Worm (Caenorhabditis elegans) whole organism, young adult: ENCODE results near the gene Y82E9BR.3.
"Not testable (repeated sequence)": the region's sequence is repeated elsewhere in the genome, so short reads cannot be mapped to it uniquely, and the experiment has no call there.

Experiments
- C17E4.6 ChIP-seq: fragments of 200-800 bp; sonication (Bioruptor generic); IDR thresholded peaks from 2 replicates; pipeline ENCODE4 v1.3.6; 2022; ENCODE audit warnings: missing genetic modification reagents, missing genetic modification characterization, missing compliant biosample characterization
- F33H1.4 ChIP-seq: fragments of 200-800 bp; sonication (Bioruptor generic); IDR thresholded peaks from 2 replicates; pipeline ENCODE4 v1.3.6; 2022; ENCODE audit warnings: missing genetic modification reagents, missing genetic modification characterization, missing compliant biosample characterization
- F39B2.1 ChIP-seq: fragments of 200-800 bp; sonication (Bioruptor generic); IDR thresholded peaks from 2 replicates; pipeline ENCODE4 v1.3.6; 2022; ENCODE audit warnings: missing genetic modification reagents, missing genetic modification characterization, missing compliant biosample characterization
- T26A5.8 ChIP-seq: sonication (generic microtip); optimal IDR thresholded peaks from 2 replicates; lab custom pipeline; 2016; ENCODE audit warnings: missing genetic modification characterization, missing compliant biosample characterization
- Y67H2A.10 ChIP-seq: fragments of 200-800 bp; sonication (Bioruptor generic); conservative IDR thresholded peaks from 2 replicates; pipeline ENCODE4 v1.3.6; 2022; ENCODE audit warnings: missing genetic modification reagents, missing genetic modification characterization, missing compliant biosample characterization
- Y79H2A.3 ChIP-seq: fragments of 200-800 bp; sonication (Bioruptor generic); conservative IDR thresholded peaks from 2 replicates; pipeline ENCODE4 v1.3.6; 2022; ENCODE audit warnings: missing genetic modification reagents, missing genetic modification characterization, missing compliant biosample characterization
- attf-5 ChIP-seq: fragments of 200-800 bp; sonication (Bioruptor generic); optimal IDR thresholded peaks from 2 replicates; lab custom pipeline; 2018; ENCODE audit warnings: mild to moderate bottlenecking, missing genetic modification characterization, missing compliant biosample characterization
- bed-1 ChIP-seq: fragments of 200-800 bp; sonication (Bioruptor generic); IDR thresholded peaks from 2 replicates; pipeline ENCODE4 v1.3.6; 2022; ENCODE audit warnings: missing genetic modification reagents, missing genetic modification characterization, missing compliant biosample characterization
- bed-2 ChIP-seq: fragments of 200-800 bp; sonication (Bioruptor generic); IDR thresholded peaks from 2 replicates; pipeline ENCODE4 v1.3.6; 2022; ENCODE audit warnings: missing genetic modification reagents, missing genetic modification characterization, missing compliant biosample characterization
- ccch-3 ChIP-seq: fragments of 200-800 bp; sonication (Bioruptor generic); optimal IDR thresholded peaks from 2 replicates; lab custom pipeline; 2018; ENCODE audit warnings: mild to moderate bottlenecking, missing genetic modification characterization, missing compliant biosample characterization
- cebp-2 ChIP-seq: fragments of 200-800 bp; sonication (Bioruptor generic); IDR thresholded peaks from 2 replicates; pipeline ENCODE4 v1.3.6; 2022; ENCODE audit warnings: missing genetic modification characterization, missing compliant biosample characterization
- ceh-27 ChIP-seq: fragments of 200-800 bp; sonication (Bioruptor generic); optimal IDR thresholded peaks from 2 replicates; lab custom pipeline; 2018; ENCODE audit warnings: mild to moderate bottlenecking, missing genetic modification characterization, moderate library complexity, missing compliant biosample characterization
- ceh-40 ChIP-seq: fragments of 200-800 bp; sonication (Bioruptor generic); IDR thresholded peaks from 2 replicates; pipeline ENCODE4 v1.3.6; 2022; ENCODE audit warnings: missing genetic modification characterization, missing compliant biosample characterization
- chd-7 ChIP-seq: sonication (generic microtip); optimal IDR thresholded peaks from 2 replicates; lab custom pipeline; 2016; ENCODE audit warnings: mild to moderate bottlenecking, missing genetic modification characterization, moderate library complexity, missing compliant biosample characterization
- egrh-3 ChIP-seq: fragments of 200-800 bp; sonication (Bioruptor generic); IDR thresholded peaks from 2 replicates; pipeline ENCODE4 v1.3.6; 2022; ENCODE audit warnings: missing genetic modification reagents, missing genetic modification characterization, missing compliant biosample characterization
- fkh-3 ChIP-seq: sonication (generic microtip); optimal IDR thresholded peaks from 2 replicates; lab custom pipeline; 2016; ENCODE audit warnings: mild to moderate bottlenecking, missing genetic modification characterization, missing compliant biosample characterization
- hrde-1 ChIP-seq: sonication (generic microtip); optimal IDR thresholded peaks from 2 replicates; lab custom pipeline; 2016; ENCODE audit warnings: missing genetic modification characterization, mild to moderate bottlenecking, missing compliant biosample characterization, moderate library complexity, missing genotype, missing genetic modification reagents, borderline replicate concordance
- lsy-27 ChIP-seq: sonication (generic microtip); optimal IDR thresholded peaks from 2 replicates; lab custom pipeline; 2017; ENCODE audit warnings: missing genetic modification characterization, mild to moderate bottlenecking, missing compliant biosample characterization, antibody characterized with exemption, missing genotype, borderline replicate concordance; ENCODE audit not compliant: insufficient read depth
- madf-10 ChIP-seq: sonication (generic microtip); optimal IDR thresholded peaks from 2 replicates; lab custom pipeline; 2016; ENCODE audit warnings: mild to moderate bottlenecking, missing genetic modification characterization, missing compliant biosample characterization
- madf-3 ChIP-seq: fragments of 200-800 bp; sonication (Bioruptor generic); IDR thresholded peaks from 2 replicates; pipeline ENCODE4 v1.3.6; 2022; ENCODE audit warnings: missing genetic modification reagents, missing genetic modification characterization, missing compliant biosample characterization
- mcd-1 ChIP-seq: fragments of 200-800 bp; sonication (Bioruptor generic); IDR thresholded peaks from 2 replicates; pipeline ENCODE4 v1.3.6; 2022; ENCODE audit warnings: missing genetic modification reagents, missing genetic modification characterization, missing compliant biosample characterization
- mes-4 ChIP-seq: sonication (generic microtip); optimal IDR thresholded peaks from 2 replicates; lab custom pipeline; 2016; ENCODE audit warnings: missing genotype, missing genetic modification characterization, missing compliant biosample characterization
- mxl-1 ChIP-seq: sonication (generic microtip); optimal IDR thresholded peaks from 2 replicates; lab custom pipeline; 2016; ENCODE audit warnings: missing genetic modification characterization, missing compliant biosample characterization
- nhr-179 ChIP-seq: sonication (generic microtip); optimal IDR thresholded peaks from 2 replicates; lab custom pipeline; 2016; ENCODE audit warnings: mild to moderate bottlenecking, missing genetic modification characterization, missing compliant biosample characterization
- rcor-1 ChIP-seq: fragments of 200-800 bp; sonication (Bioruptor generic); IDR thresholded peaks from 2 replicates; pipeline ENCODE4 v1.3.6; 2022; ENCODE audit warnings: missing genetic modification reagents, missing genetic modification characterization, missing compliant biosample characterization
- zfh-2 ChIP-seq: fragments of 200-800 bp; sonication (Bioruptor generic); conservative IDR thresholded peaks from 2 replicates; pipeline ENCODE4 v1.3.6; 2022; ENCODE audit warnings: missing genetic modification reagents, missing genetic modification characterization, missing compliant biosample characterization

Y82E9BR.3 gene

DNA sequence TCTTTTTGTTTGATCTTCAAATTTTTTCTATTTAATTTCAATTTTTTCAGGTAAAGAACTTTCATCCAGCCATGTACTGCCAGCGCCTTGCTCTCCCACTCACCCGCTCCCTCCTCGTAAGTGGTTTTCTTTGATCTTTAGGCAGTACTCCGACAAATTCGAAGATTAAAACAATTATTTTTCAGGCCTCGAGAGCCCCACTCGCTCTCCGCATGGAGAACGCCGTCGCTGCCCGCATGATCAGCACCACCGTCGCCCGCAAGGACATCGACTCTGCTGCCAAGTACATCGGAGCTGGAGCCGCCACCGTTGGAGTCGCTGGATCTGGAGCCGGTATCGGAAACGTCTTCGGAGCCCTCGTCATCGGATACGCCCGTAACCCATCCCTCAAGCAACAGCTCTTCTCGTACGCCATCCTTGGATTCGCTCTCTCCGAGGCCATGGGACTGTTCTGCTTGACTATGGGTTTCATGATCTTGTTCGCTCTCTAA lies at the start of gene Y82E9BR.3:
TSS of gene Y82E9BR.3 (plus strand) at position 51 of the 491 bp plus-strand sequence.
- TF ChIP-seq F39B2.1 (GFP tag; lab: Robert Waterston, UW) (peak; percentile 49; the same call in 1 of the 2 replicates), madf-3 (GFP tag; lab: Robert Waterston, UW) (peak; percentile 79), zfh-2 (GFP tag; lab: Robert Waterston, UW) (peak; percentile 87), ceh-40 (GFP tag; lab: Robert Waterston, UW) (0 out of 2 replicates have a peak, but pooled peaks have one; percentile 3), attf-5 (GFP tag; lab: Kevin White, UChicago) (no peak), rcor-1 (GFP tag; lab: Robert Waterston, UW) (peak; percentile 9; the same call in 1 of the 2 replicates), egrh-3 (GFP tag; lab: Robert Waterston, UW) (peak; percentile 93), nhr-179 (tag; lab: Kevin White, UChicago) (no peak)

DNA sequence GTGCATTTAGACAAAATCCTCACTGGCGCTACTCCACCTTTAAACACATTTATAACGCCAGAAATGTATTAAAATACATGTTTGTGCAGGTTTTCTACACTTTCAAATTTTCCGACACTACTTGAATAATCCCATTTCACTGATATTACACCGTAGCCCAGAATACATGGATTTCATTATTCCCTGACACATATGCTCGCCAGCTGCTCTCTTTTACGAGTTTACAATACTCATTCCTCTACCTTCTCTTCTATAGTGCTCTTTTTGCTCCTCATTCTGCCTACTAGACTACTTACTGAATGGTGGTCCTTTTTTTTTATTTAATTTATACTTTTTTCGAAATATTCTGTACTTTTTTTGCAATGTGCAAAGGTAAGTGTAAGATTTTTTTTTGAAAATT lies 46.4 kb upstream of the Y82E9BR.3 start:
- no peak for TF ChIP-seq madf-10
- no peak for TF ChIP-seq chd-7 (tag; lab: Kevin White, UChicago)
- TF ChIP-seq lsy-27 (tag; lab: Kevin White, UChicago): no peak
- TF ChIP-seq madf-3 (GFP tag; lab: Robert Waterston, UW): no peak
- no peak for TF ChIP-seq bed-1 (GFP tag; lab: Robert Waterston, UW)
- no peak for TF ChIP-seq hrde-1 (tag; lab: Kevin White, UChicago)
- no peak for TF ChIP-seq Y67H2A.10 (GFP tag; lab: Robert Waterston, UW)
- no peak for TF ChIP-seq ccch-3 (GFP tag; lab: Kevin White, UChicago)

DNA sequence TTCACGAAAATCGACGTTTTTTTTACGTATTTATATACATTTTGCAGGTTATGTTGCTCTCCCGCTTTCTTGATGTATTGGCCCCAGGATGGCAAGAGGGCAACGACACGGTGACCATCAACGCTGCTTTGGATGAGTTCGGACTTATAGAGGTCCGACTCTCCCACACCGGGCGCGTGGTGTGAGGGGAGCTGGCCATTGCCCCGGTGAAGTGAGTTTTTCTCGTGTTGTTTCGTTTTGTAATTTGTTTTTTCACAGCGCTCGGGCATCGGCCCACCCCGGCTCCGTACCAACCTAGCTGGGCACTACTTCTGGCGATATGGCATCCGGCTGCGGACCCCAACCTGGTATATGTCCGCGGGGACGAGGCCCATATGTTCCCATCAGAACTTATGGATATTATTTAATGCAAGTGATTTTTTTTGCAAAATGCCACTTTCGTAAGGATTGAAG lies 44.6 kb upstream of the Y82E9BR.3 start, which contains the start of gene Y82E9BR.20:
TSS of gene Y82E9BR.20 (plus strand) at position 51 of the 453 bp plus-strand sequence.
- no peak for TF ChIP-seq chd-7 (tag; lab: Kevin White, UChicago)
- TF ChIP-seq F33H1.4 (GFP tag; lab: Robert Waterston, UW): no peak
- TF ChIP-seq Y79H2A.3: no peak
- TF ChIP-seq zfh-2 (GFP tag; lab: Robert Waterston, UW): peak; percentile 67
- no peak for TF ChIP-seq fkh-3 (tag; lab: Kevin White, UChicago)

DNA sequence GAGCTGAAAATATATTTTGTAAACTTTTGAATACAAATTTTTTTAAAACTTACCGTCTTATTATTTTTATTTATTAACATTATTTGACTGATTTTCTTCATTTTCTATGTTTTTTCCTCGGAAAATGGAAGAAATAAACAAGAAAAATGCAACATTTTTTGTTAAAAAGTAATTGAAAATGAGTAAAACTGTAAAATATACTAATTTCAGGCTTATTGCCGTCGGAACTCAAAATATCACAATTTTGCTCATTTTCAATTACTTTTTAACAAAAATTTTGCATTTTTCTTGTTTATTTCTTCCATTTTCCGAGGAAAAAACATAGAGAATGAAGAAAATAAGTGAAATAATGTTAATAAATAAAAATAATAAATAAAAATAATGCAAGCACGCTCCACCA lies 43.5 kb upstream of the Y82E9BR.3 start, which contains the start of gene Y82E9BR.10:
TSS of gene Y82E9BR.10 (minus strand) at position 101 of the 400 bp plus-strand sequence.
- not testable (repeated sequence) for TF ChIP-seq bed-2; ceh-27; T26A5.8 (tag; lab: Kevin White, UChicago)

DNA sequence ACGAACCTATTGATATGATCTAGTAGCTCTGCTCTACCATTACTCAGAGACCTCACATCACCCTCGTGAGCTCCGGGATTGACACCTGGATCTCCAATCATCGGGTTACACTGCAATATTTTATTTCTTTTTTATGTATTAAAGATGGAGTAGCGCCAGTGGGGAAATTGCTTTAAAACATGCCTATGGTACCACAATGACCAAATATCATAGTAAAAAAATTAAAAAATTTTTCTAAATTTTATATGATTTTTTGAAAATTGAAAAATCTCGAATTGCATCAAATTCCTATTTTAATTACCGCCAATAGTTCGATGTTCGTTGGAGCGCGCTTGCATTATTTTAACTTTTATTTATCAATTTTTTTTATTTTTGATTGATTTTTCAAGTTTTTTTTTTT lies 41.1 kb upstream of the Y82E9BR.3 start, which contains the start of gene pals-40:
TSS of gene pals-40 (minus strand) at position 101 of the 400 bp plus-strand sequence.
- TF ChIP-seq attf-5 (GFP tag; lab: Kevin White, UChicago); mcd-1; mes-4 (tag; lab: Kevin White, UChicago): not testable (repeated sequence)

DNA sequence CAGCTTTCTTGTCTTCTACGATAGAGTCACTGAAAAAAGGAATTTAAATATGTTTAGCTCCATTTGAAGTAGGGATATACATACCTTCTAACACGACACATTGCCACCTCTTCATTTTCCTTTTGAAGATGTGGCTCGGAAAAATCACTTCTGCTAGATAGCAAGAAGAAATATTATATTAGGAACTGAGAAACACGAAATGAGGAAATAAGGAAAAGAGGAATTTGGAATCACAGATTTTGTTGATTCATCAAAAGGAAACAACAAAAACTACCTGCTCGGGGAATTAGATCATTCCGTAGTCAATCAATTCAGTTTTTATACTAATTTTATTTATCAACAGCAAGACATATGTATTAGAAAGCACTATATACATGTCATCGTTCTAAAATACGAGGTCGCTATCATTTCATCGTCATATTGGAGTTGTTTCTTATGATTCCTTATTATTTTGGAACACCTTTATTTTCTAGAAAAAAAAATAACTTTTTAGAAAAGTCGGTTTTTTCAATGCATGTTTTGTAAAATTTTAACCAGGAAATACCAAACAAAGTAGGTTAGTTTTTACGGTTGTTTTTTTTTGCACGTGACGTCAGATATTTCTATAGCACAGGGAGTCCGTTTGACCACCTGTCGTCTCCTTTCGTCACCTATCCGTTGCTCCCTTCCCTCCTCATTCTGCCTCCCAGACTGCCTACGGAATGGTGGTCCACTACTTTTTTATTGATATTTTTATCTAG lies 38.3 kb upstream of the Y82E9BR.3 start, which contains the start of the genes pals-21 and Y82E9BR.6:
TSS of gene pals-21 (minus strand) at position 101 of the 740 bp plus-strand sequence.
TSS of gene Y82E9BR.6 (plus strand) at position 690 of the 740 bp plus-strand sequence.
- TF ChIP-seq C17E4.6 (GFP tag; lab: Robert Waterston, UW): no peak
- TF ChIP-seq F33H1.4 (GFP tag; lab: Robert Waterston, UW): no peak
- TF ChIP-seq cebp-2: 0 out of 2 replicates have a peak, but pooled peaks have one; percentile 8
- TF ChIP-seq mxl-1: no peak
